Fruit fly (Drosophila melanogaster): Measurements from ENCODE around the gene CG32266.

The CG32266 gene

dm6 chr3L:3770823-3771222 lies 19.8 kb upstream of the CG32266 start (continued):
- TF ChIP-seq Elba2 (GFP tag; optimal IDR thresholded peaks at IDR 0.05) = no peak
- TF ChIP-seq mld (GFP tag; IDR thresholded peaks at IDR 0.05; ENCODE audit: partially characterized antibody) = no peak
- no peak for TF ChIP-seq Trl (optimal IDR thresholded peaks at IDR 0.05)
- no peak for TF ChIP-seq Trl (GFP tag; optimal IDR thresholded peaks at IDR 0.05)
- TF ChIP-seq CG1602 (GFP tag; optimal IDR thresholded peaks at IDR 0.05) = no peak
- TF ChIP-seq Fer2 (tag; optimal IDR thresholded peaks at IDR 0.05) = no peak
- no peak for TF ChIP-seq CG17829 (tag; optimal IDR thresholded peaks at IDR 0.05)
- TF ChIP-seq aop (GFP tag; IDR thresholded peaks at IDR 0.05) = no peak
- peak; percentile 30 for TF ChIP-seq CG10274 (GFP tag; optimal IDR thresholded peaks at IDR 0.05)
- no peak for TF ChIP-seq ato (GFP tag; IDR thresholded peaks at IDR 0.05; ENCODE audit: partially characterized antibody)
- TF ChIP-seq CG34376 (GFP tag; optimal IDR thresholded peaks at IDR 0.05) = no peak
- TF ChIP-seq Gsc (GFP tag; IDR thresholded peaks at IDR 0.05) = no peak
- no peak for TF ChIP-seq CG7271 (tag; optimal IDR thresholded peaks at IDR 0.05)
- peak; percentile 4 for TF ChIP-seq CG1603 (tag; optimal IDR thresholded peaks at IDR 0.05)
- TF ChIP-seq GATAe (GFP tag; conservative IDR thresholded peaks at IDR 0.05) = no peak
- TF ChIP-seq CG13296 (GFP tag; optimal IDR thresholded peaks at IDR 0.05) = no peak
- TF ChIP-seq ranshi (GFP tag; IDR thresholded peaks at IDR 0.05) = peak; percentile 50
- peak; percentile 23 for TF ChIP-seq shn (GFP tag; optimal IDR thresholded peaks at IDR 0.05)
- no peak for TF ChIP-seq CG32767 (GFP tag; IDR thresholded peaks at IDR 0.05)
- peak; percentile 62 for TF ChIP-seq CG11504 (tag; optimal IDR thresholded peaks at IDR 0.05)
- peak; percentile 45; the same call in 1 of the 2 replicates for TF ChIP-seq seq (GFP tag; IDR thresholded peaks at IDR 0.05)
- no peak for TF ChIP-seq Chrac-16 (GFP tag; optimal IDR thresholded peaks at IDR 0.05)
- TF ChIP-seq CG4282 (GFP tag; optimal IDR thresholded peaks at IDR 0.05) = no peak
- TF ChIP-seq CG1647 (GFP tag; optimal IDR thresholded peaks at IDR 0.05) = peak; percentile 11
- TF ChIP-seq CG2116 (GFP tag; optimal IDR thresholded peaks at IDR 0.05) = no peak
- TF ChIP-seq Side (GFP tag; optimal IDR thresholded peaks at IDR 0.05) = no peak
- no peak for TF ChIP-seq CG1233 (GFP tag; optimal IDR thresholded peaks at IDR 0.05)
- no peak for TF ChIP-seq Drgx (GFP tag; IDR thresholded peaks at IDR 0.05)
- peak; percentile 42 for TF ChIP-seq unpg (GFP tag; optimal IDR thresholded peaks at IDR 0.05)
- no peak for TF ChIP-seq fru (optimal IDR thresholded peaks at IDR 0.05)
- TF ChIP-seq Doc2 (GFP tag; IDR thresholded peaks at IDR 0.05) = no peak
- TF ChIP-seq z (GFP tag; IDR thresholded peaks at IDR 0.05) = no peak
- no peak for TF ChIP-seq Asciz (GFP tag; optimal IDR thresholded peaks at IDR 0.05)
- TF ChIP-seq CG7745 (tag; optimal IDR thresholded peaks at IDR 0.05) = no peak
- peak; percentile 74 for TF ChIP-seq D19B (GFP tag; optimal IDR thresholded peaks at IDR 0.05)
- no peak for TF ChIP-seq sr (GFP tag; IDR thresholded peaks at IDR 0.05)
- no peak for TF ChIP-seq BtbVII (GFP tag; optimal IDR thresholded peaks at IDR 0.05)
- TF ChIP-seq CG9609 (GFP tag; optimal IDR thresholded peaks at IDR 0.05) = peak; percentile 5
- peak; percentile 90 for TF ChIP-seq Med (GFP tag)
- no peak for TF ChIP-seq tll (GFP tag; optimal IDR thresholded peaks at IDR 0.05)
- no peak for TF ChIP-seq zf30C (GFP tag; optimal IDR thresholded peaks at IDR 0.05)
- no peak for TF ChIP-seq zfh1 (GFP tag; IDR thresholded peaks at IDR 0.05)
- no peak for TF ChIP-seq kay (GFP tag; optimal IDR thresholded peaks at IDR 0.05)
- peak; percentile 53; the same call in 1 of the 2 replicates for TF ChIP-seq Atf6 (GFP tag; IDR thresholded peaks at IDR 0.05)
- peak; percentile 57 for TF ChIP-seq row (GFP tag; IDR thresholded peaks at IDR 0.05)
- TF ChIP-seq CG15073 (GFP tag; optimal IDR thresholded peaks at IDR 0.05) = no peak
- TF ChIP-seq Dref (GFP tag; IDR thresholded peaks at IDR 0.05) = no peak
- no peak for TF ChIP-seq br (optimal IDR thresholded peaks at IDR 0.05)
- TF ChIP-seq CG10267 (tag; optimal IDR thresholded peaks at IDR 0.05) = no peak
- TF ChIP-seq BEAF-32 (GFP tag; optimal IDR thresholded peaks at IDR 0.05) = no peak
- TF ChIP-seq YL-1 (GFP tag; optimal IDR thresholded peaks at IDR 0.05) = no peak
- no peak for TF ChIP-seq luna (GFP tag; optimal IDR thresholded peaks at IDR 0.05)
- TF ChIP-seq emc (GFP tag; optimal IDR thresholded peaks at IDR 0.05) = no peak

All from whole organism, embryonic.